Fruit fly (Drosophila melanogaster): ENCODE results near the gene Nup37.

The Nup37 gene

DNA sequence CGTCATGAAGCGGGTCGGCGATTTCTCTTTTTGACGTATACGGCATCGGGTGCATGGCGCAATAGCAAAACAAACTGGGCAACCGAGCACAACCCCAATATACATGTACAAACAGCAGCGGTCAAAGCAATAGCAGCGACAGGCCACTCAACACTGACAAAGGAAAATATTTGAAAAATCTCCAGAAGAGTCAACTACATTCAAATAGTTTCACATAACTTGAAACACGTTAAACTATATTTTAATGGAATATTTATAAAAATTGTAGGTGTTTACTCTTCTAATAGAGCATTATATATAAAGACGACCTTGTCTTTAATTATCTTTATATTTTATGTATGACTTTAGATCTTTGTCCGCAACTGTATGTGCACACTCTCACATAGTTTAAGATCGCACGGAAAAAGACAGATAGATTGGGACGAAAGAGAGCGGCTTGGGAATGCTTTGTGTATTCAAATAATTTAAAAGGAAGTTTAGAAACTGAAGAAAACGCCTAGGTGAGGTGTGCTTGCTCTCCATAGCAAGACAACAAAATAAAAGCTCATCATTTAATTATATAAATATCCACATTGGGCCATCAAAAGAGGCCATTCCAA, 40.0 kb upstream of the Nup37 start:
- TF ChIP-seq psq (GFP tag; optimal IDR thresholded peaks at IDR 0.05) (peak; percentile 65), dsf (GFP tag; optimal IDR thresholded peaks at IDR 0.05; ENCODE audit: borderline replicate concordance) (no peak), usp (GFP tag; optimal IDR thresholded peaks at IDR 0.05) (no peak), lola (GFP tag; optimal IDR thresholded peaks at IDR 0.05) (no peak), CG9705 (GFP tag; optimal IDR thresholded peaks at IDR 0.05) (no peak), ey (GFP tag; optimal IDR thresholded peaks at IDR 0.05) (peak; percentile 64), HLH106 (tag; optimal IDR thresholded peaks at IDR 0.05) (peak; percentile 71), br (GFP tag; optimal IDR thresholded peaks at IDR 0.05) (peak; percentile 50), Abd-B (GFP tag; optimal IDR thresholded peaks at IDR 0.05) (no peak), CG32264 (GFP tag; optimal IDR thresholded peaks at IDR 0.05) (peak; percentile 4), OdsH (GFP tag; optimal IDR thresholded peaks at IDR 0.05) (peak; percentile 75), Dif (GFP tag; optimal IDR thresholded peaks at IDR 0.05; ENCODE audit: partially characterized antibody) (no peak), sage (GFP tag; optimal IDR thresholded peaks at IDR 0.05) (peak; percentile 38), foxo (GFP tag; optimal IDR thresholded peaks at IDR 0.05) (peak in 1 of 2 experiments; percentile 78), sv (GFP tag; optimal IDR thresholded peaks at IDR 0.05) (peak; percentile 63), Mio (GFP tag; optimal IDR thresholded peaks at IDR 0.05) (no peak), Myc (optimal IDR thresholded peaks at IDR 0.05) (no peak), Vsx2 (GFP tag; optimal IDR thresholded peaks at IDR 0.05; ENCODE audit: partially characterized antibody) (no peak), Sp1 (GFP tag; optimal IDR thresholded peaks at IDR 0.05) (peak; percentile 66), Hnf4 (GFP tag; optimal IDR thresholded peaks at IDR 0.05) (peak; percentile 63), Hr83 (GFP tag; optimal IDR thresholded peaks at IDR 0.05; ENCODE audit: poor library complexity, severe bottlenecking) (no peak), tai (GFP tag; optimal IDR thresholded peaks at IDR 0.05) (peak; percentile 20), CrebA (GFP tag; optimal IDR thresholded peaks at IDR 0.05; ENCODE audit: borderline replicate concordance) (no peak), pan (optimal IDR thresholded peaks at IDR 0.05) (no peak), Rel (GFP tag; optimal IDR thresholded peaks at IDR 0.05) (no peak), Rel (tag; optimal IDR thresholded peaks at IDR 0.05) (no peak), N (GFP tag; optimal IDR thresholded peaks at IDR 0.05) (no peak), rgr (GFP tag; optimal IDR thresholded peaks at IDR 0.05) (peak; percentile 78), woc (GFP tag; optimal IDR thresholded peaks at IDR 0.05) (peak; percentile 43), dl (GFP tag; optimal IDR thresholded peaks at IDR 0.05; ENCODE audit: insufficient read depth in 1 of 2, partially characterized antibody in 2 of 2) (no peak), GATAd (GFP tag; optimal IDR thresholded peaks at IDR 0.05) (no peak), Hr78 (GFP tag; optimal IDR thresholded peaks at IDR 0.05) (no peak), jim (GFP tag; optimal IDR thresholded peaks at IDR 0.05) (no peak), Jra (GFP tag; optimal IDR thresholded peaks at IDR 0.05) (no peak), h (GFP tag; optimal IDR thresholded peaks at IDR 0.05) (peak; percentile 71), Dfd (GFP tag; optimal IDR thresholded peaks at IDR 0.05) (no peak), fru (GFP tag; optimal IDR thresholded peaks at IDR 0.05) (peak; percentile 75), dmrt93B (GFP tag; optimal IDR thresholded peaks at IDR 0.05) (peak; percentile 45), brk (GFP tag; optimal IDR thresholded peaks at IDR 0.05) (peak; percentile 15)

DNA sequence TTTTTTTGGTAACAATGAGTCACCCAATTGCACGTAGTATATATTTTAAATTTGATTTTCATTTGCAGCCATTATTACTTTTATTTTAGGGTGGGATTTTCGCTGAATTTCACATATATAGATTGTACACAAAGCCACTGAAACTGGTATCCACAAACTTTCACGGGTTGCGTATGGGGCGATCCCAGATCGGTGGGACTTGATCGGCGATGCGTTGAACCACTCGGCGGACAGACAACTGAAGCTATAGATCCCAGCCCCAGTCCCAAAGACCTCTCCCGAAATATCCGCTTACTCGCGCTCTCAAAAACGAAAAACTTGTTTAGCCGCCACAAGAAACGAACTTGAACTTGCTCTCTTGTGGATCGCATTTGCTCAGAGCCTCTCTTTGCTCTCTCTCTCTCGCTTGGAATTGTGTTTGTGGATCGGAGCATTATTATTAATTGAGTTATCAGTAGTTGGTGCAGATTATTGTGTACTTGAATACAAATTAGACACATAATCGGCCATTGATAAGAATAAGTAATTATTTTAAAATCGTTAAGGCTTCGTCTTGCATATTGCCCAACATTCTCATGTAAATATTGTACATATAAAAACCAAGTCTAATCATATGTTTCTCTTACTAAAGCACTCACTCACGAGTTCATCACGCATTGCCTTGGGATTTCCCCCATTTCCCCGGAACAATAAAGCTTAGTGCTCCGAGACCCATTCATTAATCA, 39.3 kb upstream of the Nup37 start, which contains the start of gene Cad96Ca:
TSS of gene Cad96Ca (minus strand) at position 242 of the 725 bp plus-strand sequence.
- TF ChIP-seq Hr78 (GFP tag; optimal IDR thresholded peaks at IDR 0.05), result no peak
- no peak for TF ChIP-seq tai (GFP tag; optimal IDR thresholded peaks at IDR 0.05)
- no peak for TF ChIP-seq woc (GFP tag; optimal IDR thresholded peaks at IDR 0.05)
- no peak for TF ChIP-seq CG32264 (GFP tag; optimal IDR thresholded peaks at IDR 0.05)
- no peak for TF ChIP-seq CrebA (GFP tag; optimal IDR thresholded peaks at IDR 0.05; ENCODE audit: borderline replicate concordance)
- TF ChIP-seq Dif (GFP tag; optimal IDR thresholded peaks at IDR 0.05; ENCODE audit: partially characterized antibody), result peak; percentile 89
- no peak for TF ChIP-seq Sp1 (GFP tag; optimal IDR thresholded peaks at IDR 0.05)
- no peak for TF ChIP-seq Hnf4 (GFP tag; optimal IDR thresholded peaks at IDR 0.05)
- no peak for TF ChIP-seq Mio (GFP tag; optimal IDR thresholded peaks at IDR 0.05)
- no peak for TF ChIP-seq jim (GFP tag; optimal IDR thresholded peaks at IDR 0.05)
- TF ChIP-seq CG9705 (GFP tag; optimal IDR thresholded peaks at IDR 0.05), result no peak
- TF ChIP-seq Rel (GFP tag; optimal IDR thresholded peaks at IDR 0.05), result no peak
- TF ChIP-seq Rel (tag; optimal IDR thresholded peaks at IDR 0.05), result peak; percentile 71
- TF ChIP-seq dl (GFP tag; optimal IDR thresholded peaks at IDR 0.05; ENCODE audit: insufficient read depth in 1 of 2, partially characterized antibody in 2 of 2), result peak; percentile 47 to 78
- no peak for TF ChIP-seq brk (GFP tag; optimal IDR thresholded peaks at IDR 0.05)
- no peak for TF ChIP-seq usp (GFP tag; optimal IDR thresholded peaks at IDR 0.05)
- no peak for TF ChIP-seq Myc (optimal IDR thresholded peaks at IDR 0.05)
- no peak for TF ChIP-seq OdsH (GFP tag; optimal IDR thresholded peaks at IDR 0.05)
- no peak for TF ChIP-seq h (GFP tag; optimal IDR thresholded peaks at IDR 0.05)
- no peak for TF ChIP-seq GATAd (GFP tag; optimal IDR thresholded peaks at IDR 0.05)
- TF ChIP-seq lola (GFP tag; optimal IDR thresholded peaks at IDR 0.05), result no peak
- TF ChIP-seq ey (GFP tag; optimal IDR thresholded peaks at IDR 0.05), result no peak
- no peak for TF ChIP-seq pan (optimal IDR thresholded peaks at IDR 0.05)
- no peak for TF ChIP-seq br (GFP tag; optimal IDR thresholded peaks at IDR 0.05)
- no peak for TF ChIP-seq Jra (GFP tag; optimal IDR thresholded peaks at IDR 0.05)
- TF ChIP-seq rgr (GFP tag; optimal IDR thresholded peaks at IDR 0.05), result no peak
- no peak for TF ChIP-seq fru (GFP tag; optimal IDR thresholded peaks at IDR 0.05)
- peak; percentile 85 for TF ChIP-seq Vsx2 (GFP tag; optimal IDR thresholded peaks at IDR 0.05; ENCODE audit: partially characterized antibody)
- TF ChIP-seq Dfd (GFP tag; optimal IDR thresholded peaks at IDR 0.05), result no peak
- no peak for TF ChIP-seq foxo (GFP tag; optimal IDR thresholded peaks at IDR 0.05)
- TF ChIP-seq Hr83 (GFP tag; optimal IDR thresholded peaks at IDR 0.05; ENCODE audit: poor library complexity, severe bottlenecking), result peak; percentile 21
- no peak for TF ChIP-seq sage (GFP tag; optimal IDR thresholded peaks at IDR 0.05)
- TF ChIP-seq Abd-B (GFP tag; optimal IDR thresholded peaks at IDR 0.05), result no peak
